Worm (Caenorhabditis elegans): ENCODE data around the gene K03H1.7.

The K03H1.7 gene

DNA sequence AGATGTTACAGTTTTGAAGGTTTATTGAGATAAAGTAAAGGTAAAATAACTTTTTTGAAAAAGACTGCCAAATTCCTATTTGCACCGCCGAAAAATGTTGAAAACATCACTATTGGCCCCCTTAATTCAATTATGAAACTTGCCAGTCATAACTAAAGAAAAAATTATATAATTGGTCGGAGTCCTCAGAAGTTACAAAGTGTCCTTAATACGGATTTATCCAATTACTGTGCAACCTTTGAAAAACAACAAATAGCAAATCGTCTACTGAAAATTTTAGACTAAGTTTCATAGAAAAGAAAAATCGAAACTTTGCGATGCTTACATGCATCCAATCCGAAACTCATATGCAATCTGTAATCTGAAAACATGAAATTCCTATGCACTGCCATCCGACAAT lies 37.4 kb downstream of the K03H1.7 start:
- TF ChIP-seq unc-62 (GFP tag; optimal IDR thresholded peaks at IDR 0.05): no peak

DNA sequence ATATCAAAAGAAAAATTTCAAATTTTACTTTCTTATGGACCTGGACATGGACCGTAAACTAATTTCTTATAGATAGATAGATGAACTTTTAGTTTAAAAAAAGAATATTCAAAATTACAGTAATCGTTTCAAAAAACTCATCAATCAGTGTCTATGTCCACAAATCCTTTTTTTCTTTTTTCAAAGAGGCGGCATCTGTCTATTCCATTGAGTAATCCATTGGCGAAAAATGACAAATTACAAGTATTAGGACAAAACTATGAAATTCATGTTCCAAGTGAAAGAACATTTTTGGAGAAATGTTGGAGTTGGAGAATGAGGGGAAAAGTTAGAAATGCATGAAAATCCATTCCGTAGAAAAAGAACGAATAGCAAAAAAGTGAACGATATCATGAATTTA lies 38.3 kb downstream of the K03H1.7 start:
- no peak for TF ChIP-seq unc-62 (GFP tag; optimal IDR thresholded peaks at IDR 0.05)

DNA sequence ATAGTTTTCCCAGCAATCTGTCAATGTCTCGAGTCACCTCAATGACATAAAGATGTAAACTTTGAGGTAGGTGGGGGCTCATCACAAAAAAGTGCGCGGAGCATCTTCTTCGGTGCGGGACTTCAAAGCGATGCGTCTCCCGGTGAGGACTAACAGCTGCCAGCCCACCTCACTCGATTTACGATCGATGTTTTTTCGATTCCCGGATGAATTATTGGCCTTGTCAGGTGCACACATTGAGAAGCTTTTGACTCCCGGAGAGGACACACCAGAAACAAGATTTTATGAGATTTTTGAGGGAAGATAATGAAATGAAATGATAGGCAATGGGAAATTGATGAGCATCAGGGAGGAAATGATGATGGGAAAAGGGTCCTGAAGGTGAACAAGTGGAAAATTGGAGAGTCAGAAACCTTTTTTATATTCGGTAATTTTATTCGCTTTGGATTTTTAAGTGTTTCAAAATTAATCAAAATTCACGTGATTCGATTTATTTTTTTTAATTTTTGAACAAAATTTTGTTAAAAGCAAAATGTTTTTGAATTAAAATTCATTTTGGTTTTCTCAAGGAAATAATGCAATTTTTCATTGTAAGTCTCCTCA lies 39.7 kb downstream of the K03H1.7 start, which contains the start of gene C05B5.12:
Gene C05B5.12 (plus strand): TSS at position 553 of the 603 bp plus-strand sequence.
- no peak for TF ChIP-seq unc-62 (GFP tag; optimal IDR thresholded peaks at IDR 0.05)

DNA sequence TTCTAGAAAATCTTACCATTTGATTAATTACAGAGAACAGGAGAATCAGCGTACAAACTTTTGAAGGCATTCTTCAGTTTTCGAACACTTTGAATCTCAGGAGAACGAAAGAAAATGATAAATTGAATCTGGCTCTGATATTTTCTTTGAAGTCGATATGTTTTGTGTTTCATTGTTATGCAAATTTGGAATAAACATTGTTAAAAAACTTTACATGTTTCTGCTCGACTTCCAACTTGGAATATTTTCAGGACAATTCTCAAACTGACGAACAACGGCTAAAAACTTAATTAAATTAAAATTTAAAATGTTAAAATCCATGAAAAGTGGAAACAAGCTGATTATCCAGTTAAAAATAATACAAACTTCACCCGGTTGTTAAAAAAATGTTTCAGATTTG lies 41.1 kb downstream of the K03H1.7 start, which contains the start of gene C05B5.1:
Gene C05B5.1 (minus strand): TSS at position 101 of the 400 bp plus-strand sequence.
- no peak for TF ChIP-seq unc-62 (GFP tag; optimal IDR thresholded peaks at IDR 0.05)

DNA sequence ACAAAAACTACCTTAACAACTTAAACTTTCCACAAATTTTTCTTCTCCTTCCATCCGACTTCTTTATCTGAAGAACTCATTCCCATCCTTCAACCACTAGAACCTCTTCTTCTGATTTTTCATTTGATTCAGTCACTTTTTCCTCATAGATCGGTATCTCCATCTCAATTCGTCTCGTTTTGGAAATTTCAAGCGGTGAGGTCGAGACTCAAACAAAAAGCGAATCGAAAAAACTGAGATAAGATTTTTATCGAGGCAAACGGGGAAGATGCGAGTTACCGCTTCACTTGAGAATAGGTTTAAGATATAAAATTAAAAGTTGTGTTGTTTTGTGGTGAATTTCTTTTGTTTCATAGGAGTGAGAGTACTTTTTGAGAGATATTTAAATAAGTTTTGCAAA lies 44.1 kb downstream of the K03H1.7 start:
- no peak for TF ChIP-seq unc-62 (GFP tag; optimal IDR thresholded peaks at IDR 0.05)

DNA sequence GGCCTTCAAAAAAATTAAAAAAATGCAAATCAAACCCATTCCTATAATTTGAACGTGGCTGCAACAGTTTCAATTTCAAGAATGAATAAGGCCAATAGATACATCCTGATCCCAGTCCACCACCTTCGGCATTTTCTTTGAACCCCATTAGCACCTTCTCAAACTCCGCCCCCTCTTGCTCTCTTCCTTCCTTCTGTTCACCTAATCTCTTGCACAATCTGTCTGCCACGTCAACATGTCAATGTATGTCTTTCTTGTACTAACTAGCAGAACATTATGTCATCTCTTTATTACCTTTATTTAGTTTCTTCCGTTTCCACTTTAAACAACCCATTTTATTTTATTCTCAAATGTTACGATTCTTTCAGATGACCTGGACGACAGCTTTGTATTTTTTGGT lies 46.3 kb downstream of the K03H1.7 start, which contains the start of gene C05B5.4:
Gene C05B5.4 (plus strand): TSS at position 351 of the 400 bp plus-strand sequence.
- no peak for TF ChIP-seq unc-62 (GFP tag; optimal IDR thresholded peaks at IDR 0.05)

Measured in whole organism, dauer.